Worm (Caenorhabditis elegans) whole organism, L3 larva: ENCODE data around the gene dagl-2.

Experiments
- egl-27 ChIP-seq: sonication (generic microtip); optimal IDR thresholded peaks from 4 replicates; lab custom pipeline; 2017; ENCODE audit warnings: missing biosample characterization, missing genetic modification reagents, missing genetic modification characterization
- lin-39 ChIP-seq: fragments of 150-350 bp; optimal IDR thresholded peaks from 2 replicates; lab custom pipeline; 2018; ENCODE audit warnings: missing biosample characterization, missing genetic modification reagents, missing genetic modification characterization
- nhr-237 ChIP-seq: fragments of 150-350 bp; optimal IDR thresholded peaks from 2 replicates; lab custom pipeline; 2014; ENCODE audit warnings: missing biosample characterization, missing genetic modification characterization
- nhr-25 ChIP-seq: sonication (generic microtip); optimal IDR thresholded peaks from 2 replicates; lab custom pipeline; 2017; ENCODE audit warnings: missing biosample characterization, missing genetic modification characterization
- nhr-77 ChIP-seq: fragments of 150-350 bp; optimal IDR thresholded peaks from 2 replicates; lab custom pipeline; 2014; ENCODE audit warnings: missing biosample characterization, missing genetic modification characterization
- pha-4 ChIP-seq: fragments of 150-350 bp; optimal IDR thresholded peaks from 2 replicates; lab custom pipeline; 2014; ENCODE audit warnings: missing biosample characterization, missing genetic modification reagents, missing genetic modification characterization
- unc-62 ChIP-seq: fragments of 150-350 bp; sonication (generic microtip); optimal IDR thresholded peaks from 4 replicates; lab custom pipeline; 2014; ENCODE audit warnings: missing biosample characterization, missing genetic modification reagents, missing genetic modification characterization

DNA sequence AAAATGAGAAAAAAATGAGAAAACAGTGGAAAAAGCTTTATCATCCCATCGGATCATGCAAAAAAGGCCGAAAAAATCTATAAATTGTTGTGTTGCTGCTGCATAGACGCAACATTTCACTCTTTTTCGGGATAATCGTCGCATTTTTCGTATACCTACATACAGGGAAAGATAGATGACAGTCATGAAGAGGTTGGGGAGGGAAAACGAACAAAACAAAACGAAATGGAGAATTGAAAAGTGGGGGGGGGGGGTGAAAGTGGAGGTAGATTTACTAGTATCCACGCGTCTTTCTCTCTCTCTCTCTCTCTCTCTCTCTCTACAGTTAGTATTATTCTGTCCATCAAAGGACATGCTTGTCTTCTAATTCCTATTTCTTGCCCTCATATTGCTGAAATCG is 38.6 kb downstream of the dagl-2 start:
- TF ChIP-seq pha-4 (tag; lab: Kevin White, UChicago) (no peak), unc-62 (GFP tag; lab: Kevin White, UChicago) (no peak), nhr-25 (tag; lab: Kevin White, UChicago) (no peak), nhr-77 (tag; lab: Kevin White, UChicago) (no peak), nhr-237 (no peak), lin-39 (no peak), egl-27 (no peak)
